Fruit fly (Drosophila melanogaster) whole organism, embryonic: ENCODE measurements around the gene Srg3.

Source experiments
- Ada2b ChIP-seq: fragments of 200-800 bp; sonication (Bioruptor generic); IDR thresholded peaks from 2 replicates; pipeline ENCODE4 v1.3.6; 2022; ENCODE audit warnings: missing biosample characterization, missing genetic modification characterization
- Atf-2 ChIP-seq: fragments of 200-800 bp; sonication (Bioruptor generic); optimal IDR thresholded peaks from 2 replicates; lab custom pipeline; 2016; ENCODE audit warnings: missing biosample characterization, missing genetic modification characterization
- BEAF-32 ChIP-seq: fragments of 200-800 bp; sonication (Bioruptor generic); optimal IDR thresholded peaks from 3 replicates; lab custom pipeline; 2017; ENCODE audit warnings: missing biosample characterization, missing genetic modification characterization, mild to moderate bottlenecking, moderate library complexity, missing genetic modification reagents
- C15 ChIP-seq: fragments of 200-800 bp; sonication (Bioruptor generic); IDR thresholded peaks from 3 replicates; pipeline ENCODE4 v1.3.6; 2022; ENCODE audit warnings: missing biosample characterization, missing genetic modification characterization
- CG10366 ChIP-seq: fragments of 200-800 bp; sonication (Bioruptor generic); IDR thresholded peaks from 2 replicates; pipeline ENCODE4 v1.3.6; 2022; ENCODE audit warnings: missing biosample characterization, missing genetic modification characterization
- CG10543 ChIP-seq: fragments of 200-800 bp; sonication (Bioruptor generic); optimal IDR thresholded peaks from 3 replicates; lab custom pipeline; 2017; ENCODE audit warnings: missing biosample characterization, mild to moderate bottlenecking, missing genetic modification characterization, moderate library complexity
- CG10565 ChIP-seq: fragments of 200-800 bp; sonication (Bioruptor generic); optimal IDR thresholded peaks from 3 replicates; lab custom pipeline; 2016; ENCODE audit warnings: missing biosample characterization, mild to moderate bottlenecking, missing genetic modification characterization
- CG12071 ChIP-seq: fragments of 200-800 bp; sonication (Bioruptor generic); optimal IDR thresholded peaks from 3 replicates; lab custom pipeline; 2018; ENCODE audit warnings: missing biosample characterization, mild to moderate bottlenecking, missing genetic modification characterization
- CG12391 ChIP-seq: fragments of 200-800 bp; sonication (Bioruptor generic); optimal IDR thresholded peaks from 3 replicates; lab custom pipeline; 2018; ENCODE audit warnings: missing biosample characterization, mild to moderate bottlenecking, missing genetic modification characterization, moderate library complexity
- CG12942 ChIP-seq: fragments of 200-800 bp; sonication (Bioruptor generic); optimal IDR thresholded peaks from 3 replicates; lab custom pipeline; 2016; ENCODE audit warnings: missing biosample characterization, missing genetic modification characterization
- CG13287 ChIP-seq: fragments of 200-800 bp; sonication (Bioruptor generic); IDR thresholded peaks from 2 replicates; pipeline ENCODE4 v1.3.6; 2022; ENCODE audit warnings: missing biosample characterization, missing genetic modification characterization; ENCODE audit not compliant: partially characterized antibody
- CG15073 ChIP-seq: fragments of 200-800 bp; sonication (Bioruptor generic); optimal IDR thresholded peaks from 2 replicates; lab custom pipeline; 2016; ENCODE audit warnings: missing biosample characterization, missing genetic modification characterization
- CG16863 ChIP-seq: fragments of 200-800 bp; sonication (Bioruptor generic); optimal IDR thresholded peaks from 3 replicates; lab custom pipeline; 2016; ENCODE audit warnings: missing biosample characterization, missing genetic modification characterization
- CG17186 ChIP-seq: fragments of 200-800 bp; sonication (Bioruptor generic); optimal IDR thresholded peaks from 3 replicates; lab custom pipeline; 2017; ENCODE audit warnings: missing biosample characterization, missing genetic modification reagents, missing genetic modification characterization
- CG17361 ChIP-seq: fragments of 200-800 bp; sonication (Bioruptor generic); IDR thresholded peaks from 3 replicates; pipeline ENCODE4 v1.3.6; 2022; ENCODE audit warnings: missing biosample characterization, missing genetic modification characterization
- CG17912 ChIP-seq: fragments of 200-800 bp; sonication (Bioruptor generic); optimal IDR thresholded peaks from 2 replicates; lab custom pipeline; 2018; ENCODE audit warnings: missing biosample characterization, mild to moderate bottlenecking, missing genetic modification characterization
- CG30020 ChIP-seq: fragments of 200-800 bp; optimal IDR thresholded peaks from 2 replicates; lab custom pipeline; 2019; ENCODE audit warnings: missing biosample characterization, mild to moderate bottlenecking, missing genetic modification characterization, moderate library complexity
- CG31441 ChIP-seq: fragments of 200-800 bp; sonication (Bioruptor generic); IDR thresholded peaks from 2 replicates; pipeline ENCODE4 v1.3.6; 2022; ENCODE audit warnings: missing biosample characterization, missing genetic modification characterization
- CG3995 ChIP-seq: fragments of 200-800 bp; sonication (Bioruptor generic); optimal IDR thresholded peaks from 3 replicates; lab custom pipeline; 2016; ENCODE audit warnings: missing biosample characterization, missing genetic modification characterization
- CG4424 ChIP-seq: fragments of 200-800 bp; sonication (Bioruptor generic); optimal IDR thresholded peaks from 3 replicates; lab custom pipeline; 2016; ENCODE audit warnings: missing biosample characterization, missing genetic modification characterization
- CG4730 ChIP-seq: fragments of 200-800 bp; sonication (Bioruptor generic); IDR thresholded peaks from 2 replicates; pipeline ENCODE4 v1.3.6; 2022; ENCODE audit warnings: missing biosample characterization, missing genetic modification characterization
- CG5180 ChIP-seq: fragments of 200-800 bp; sonication (Bioruptor generic); optimal IDR thresholded peaks from 3 replicates; lab custom pipeline; 2017; ENCODE audit warnings: missing biosample characterization, missing genetic modification characterization, mild to moderate bottlenecking, moderate library complexity, missing genetic modification reagents
- CG6813 ChIP-seq: fragments of 200-800 bp; sonication (Bioruptor generic); optimal IDR thresholded peaks from 2 replicates; lab custom pipeline; 2017; ENCODE audit warnings: missing biosample characterization, missing genetic modification characterization, mild to moderate bottlenecking, moderate library complexity, missing genetic modification reagents
- CG7839 ChIP-seq: fragments of 200-800 bp; sonication (Bioruptor generic); optimal IDR thresholded peaks from 3 replicates; lab custom pipeline; 2018; ENCODE audit warnings: missing biosample characterization, mild to moderate bottlenecking, missing genetic modification characterization, moderate library complexity
- Dbx ChIP-seq: fragments of 200-800 bp; sonication (Bioruptor generic); IDR thresholded peaks from 3 replicates; pipeline ENCODE4 v1.3.6; 2022; ENCODE audit warnings: missing biosample characterization, missing genetic modification characterization
- Dip3 ChIP-seq: fragments of 200-800 bp; sonication (Bioruptor generic); optimal IDR thresholded peaks from 3 replicates; lab custom pipeline; 2016; ENCODE audit warnings: missing biosample characterization, missing genetic modification characterization
- ERR ChIP-seq: fragments of 200-800 bp; sonication (Bioruptor generic); optimal IDR thresholded peaks from 2 replicates; lab custom pipeline; 2016; ENCODE audit warnings: missing biosample characterization, missing genetic modification characterization
- Gug ChIP-seq: fragments of 200-800 bp; sonication (Bioruptor generic); IDR thresholded peaks from 4 replicates; pipeline ENCODE4 v1.3.6; 2022; ENCODE audit warnings: missing biosample characterization, missing genetic modification characterization
- HLH54F ChIP-seq: fragments of 200-800 bp; sonication (Bioruptor generic); optimal IDR thresholded peaks from 3 replicates; lab custom pipeline; 2016; ENCODE audit warnings: missing biosample characterization, missing genetic modification characterization
- NC2α ChIP-seq: fragments of 200-800 bp; sonication (Bioruptor generic); optimal IDR thresholded peaks from 2 replicates; lab custom pipeline; 2016; ENCODE audit warnings: missing biosample characterization, missing genetic modification characterization
- Scr ChIP-seq: fragments of 200-800 bp; sonication (Bioruptor generic); IDR thresholded peaks from 2 replicates; pipeline ENCODE4 v1.3.6; 2022; ENCODE audit warnings: missing biosample characterization, missing genetic modification characterization; ENCODE audit not compliant: partially characterized antibody
- Six4 ChIP-seq: fragments of 200-800 bp; sonication (Bioruptor generic); optimal IDR thresholded peaks from 2 replicates; lab custom pipeline; 2016; ENCODE audit warnings: missing biosample characterization, missing genetic modification characterization
- Sry-β ChIP-seq: fragments of 200-800 bp; sonication (Bioruptor generic); optimal IDR thresholded peaks from 2 replicates; lab custom pipeline; 2018; ENCODE audit warnings: missing biosample characterization, mild to moderate bottlenecking, missing genetic modification characterization, moderate library complexity
- Trl ChIP-seq, 3 experiments: fragments of >200 bp in 2 of 3; fragments of 200-800 bp in 1 of 3; sonication (Bioruptor generic) in 1 of 3; optimal IDR thresholded peaks; 2 replicates in 1 of 3; 3 replicates in 2 of 3; lab custom pipeline; 2016 to 2017; ENCODE audit warnings: missing biosample characterization in 1 of 3, missing genetic modification characterization in 1 of 3
- ab ChIP-seq: fragments of 200-800 bp; sonication (Bioruptor generic); optimal IDR thresholded peaks from 2 replicates; lab custom pipeline; 2016; ENCODE audit warnings: missing biosample characterization, missing genetic modification characterization
- ato ChIP-seq: fragments of 200-800 bp; sonication (Bioruptor generic); IDR thresholded peaks from 2 replicates; pipeline ENCODE4 v1.3.6; 2022; ENCODE audit warnings: missing biosample characterization, missing genetic modification characterization; ENCODE audit not compliant: partially characterized antibody
- chinmo ChIP-seq: fragments of 200-800 bp; sonication (Bioruptor generic); IDR thresholded peaks from 4 replicates; pipeline ENCODE4 v1.3.6; 2022; ENCODE audit warnings: missing biosample characterization, missing genetic modification characterization; ENCODE audit not compliant: partially characterized antibody
- corto ChIP-seq: fragments of 200-800 bp; sonication (Bioruptor generic); optimal IDR thresholded peaks from 2 replicates; lab custom pipeline; 2016; ENCODE audit warnings: missing biosample characterization, mild to moderate bottlenecking, missing genetic modification characterization, moderate library complexity
- crol ChIP-seq: fragments of 200-800 bp; sonication (Bioruptor generic); IDR thresholded peaks from 2 replicates; pipeline ENCODE4 v1.3.6; 2022; ENCODE audit warnings: missing biosample characterization, missing genetic modification characterization
- disco-r ChIP-seq: fragments of 200-800 bp; sonication (Bioruptor generic); optimal IDR thresholded peaks from 2 replicates; lab custom pipeline; 2016; ENCODE audit warnings: missing biosample characterization, missing genetic modification characterization
- exex ChIP-seq: fragments of 200-800 bp; sonication (Bioruptor generic); optimal IDR thresholded peaks from 4 replicates; lab custom pipeline; 2018; ENCODE audit warnings: missing biosample characterization, mild to moderate bottlenecking, missing genetic modification characterization, moderate library complexity
- ftz-f1 ChIP-seq: fragments of 200-800 bp; sonication (Bioruptor generic); optimal IDR thresholded peaks from 2 replicates; lab custom pipeline; 2016; ENCODE audit warnings: missing biosample characterization, missing genetic modification characterization
- gro ChIP-seq: fragments of 200-800 bp; sonication (Bioruptor generic); optimal IDR thresholded peaks from 2 replicates; lab custom pipeline; 2016; ENCODE audit warnings: missing biosample characterization, missing genetic modification characterization
- inv ChIP-seq: fragments of 200-800 bp; sonication (Bioruptor generic); IDR thresholded peaks from 2 replicates; pipeline ENCODE4 v1.3.6; 2022; ENCODE audit warnings: missing biosample characterization, missing genetic modification characterization; ENCODE audit not compliant: partially characterized antibody
- nau ChIP-seq: fragments of 200-800 bp; sonication (Bioruptor generic); optimal IDR thresholded peaks from 3 replicates; lab custom pipeline; 2017; ENCODE audit warnings: missing biosample characterization, mild to moderate bottlenecking, missing genetic modification characterization, missing genetic modification reagents
- pnt ChIP-seq: fragments of 200-800 bp; sonication (Bioruptor generic); optimal IDR thresholded peaks from 3 replicates; lab custom pipeline; 2016; ENCODE audit warnings: missing biosample characterization, missing genetic modification characterization
- so ChIP-seq: fragments of 200-800 bp; sonication (Bioruptor generic); IDR thresholded peaks from 3 replicates; pipeline ENCODE4 v1.3.6; 2022; ENCODE audit warnings: missing biosample characterization, missing genetic modification characterization
- zen ChIP-seq: fragments of 200-800 bp; sonication (Bioruptor generic); optimal IDR thresholded peaks from 3 replicates; lab custom pipeline; 2018; ENCODE audit warnings: missing biosample characterization, mild to moderate bottlenecking, missing genetic modification characterization, moderate library complexity

Srg3 gene

dm6 chr3L:9399013-9399750, 43.9 kb upstream of the Srg3 start, which contains the start of gene CG4080 (continued):
- peak; percentile 86 for TF ChIP-seq BEAF-32 (GFP tag; lab: Kevin White, UChicago)
- TF ChIP-seq gro, result no peak
- TF ChIP-seq so, result 0 out of 3 replicates have a peak, but pooled peaks have one; percentile 45
- peak; percentile 8 for TF ChIP-seq CG4424
- no peak for TF ChIP-seq Ada2b
- no peak for TF ChIP-seq CG6813 (GFP tag; lab: Kevin White, UChicago)
- peak; percentile 8 for TF ChIP-seq disco-r (GFP tag; lab: Kevin White, UChicago)
- TF ChIP-seq ato (GFP tag; lab: Robert Waterston, UW), result 0 out of 2 replicates have a peak, but pooled peaks have one; percentile 14
- 0 out of 2 replicates have a peak, but pooled peaks have one; percentile 44 for TF ChIP-seq CG31441 (GFP tag; lab: Robert Waterston, UW)
- TF ChIP-seq exex (tag; lab: Kevin White, UChicago), result peak; percentile 1
- no peak for TF ChIP-seq CG4730 (GFP tag; lab: Robert Waterston, UW)
- TF ChIP-seq Sry-β (GFP tag; lab: Kevin White, UChicago), result no peak
- TF ChIP-seq CG30020 (tag; lab: Kevin White, UChicago), result peak; percentile 60
- peak; percentile 90 for TF ChIP-seq Scr (GFP tag; lab: Robert Waterston, UW)
- no peak for TF ChIP-seq Atf-2 (GFP tag; lab: Kevin White, UChicago)
- TF ChIP-seq CG13287 (GFP tag; lab: Robert Waterston, UW), result peak; percentile 88
- TF ChIP-seq CG16863, result no peak
- no peak for TF ChIP-seq Gug
- TF ChIP-seq Dip3 (GFP tag; lab: Kevin White, UChicago), result peak; percentile 23
- TF ChIP-seq nau (GFP tag; lab: Kevin White, UChicago), result no peak
- peak; percentile 9 for TF ChIP-seq pnt (GFP tag; lab: Kevin White, UChicago)
- peak; percentile 73 for TF ChIP-seq inv (GFP tag; lab: Robert Waterston, UW)
- peak; percentile 29; the same call in 1 of the 3 replicates for TF ChIP-seq Dbx (GFP tag; lab: Robert Waterston, UW)
- no peak for TF ChIP-seq CG10565 (GFP tag; lab: Kevin White, UChicago)
- no peak for TF ChIP-seq CG15073 (GFP tag; lab: Kevin White, UChicago)
- TF ChIP-seq C15, result no peak
- TF ChIP-seq CG3995 (GFP tag; lab: Kevin White, UChicago), result no peak
- no peak for TF ChIP-seq NC2α (GFP tag; lab: Kevin White, UChicago)
- TF ChIP-seq CG12942 (GFP tag; lab: Kevin White, UChicago), result no peak
- no peak for TF ChIP-seq Six4 (GFP tag; lab: Kevin White, UChicago)
- no peak for TF ChIP-seq CG5180 (GFP tag; lab: Kevin White, UChicago)
- TF ChIP-seq ab (GFP tag; lab: Kevin White, UChicago), result no peak
- peak; percentile 39; the same call in 1 of the 3 replicates for TF ChIP-seq CG17361 (GFP tag; lab: Robert Waterston, UW)
- TF ChIP-seq crol (GFP tag; lab: Robert Waterston, UW), result no peak
- TF ChIP-seq zen (tag; lab: Kevin White, UChicago), result peak; percentile 26
- TF ChIP-seq CG17186 (GFP tag; lab: Kevin White, UChicago), result no peak
- TF ChIP-seq ERR (GFP tag; lab: Kevin White, UChicago), result no peak
- peak; percentile 33 for TF ChIP-seq CG10543 (GFP tag; lab: Kevin White, UChicago)
- TF ChIP-seq CG17912, result peak; percentile 34
- TF ChIP-seq CG10366 (GFP tag; lab: Robert Waterston, UW), result no peak
- no peak for TF ChIP-seq HLH54F (GFP tag; lab: Kevin White, UChicago)
- TF ChIP-seq chinmo, result peak; percentile 57; the same call in 1 of the 4 replicates
- no peak for TF ChIP-seq CG12071 (GFP tag; lab: Kevin White, UChicago)
- TF ChIP-seq corto, result peak; percentile 32
- TF ChIP-seq ftz-f1 (GFP tag; lab: Kevin White, UChicago), result no peak
- no peak for TF ChIP-seq Trl (optimal IDR thresholded peaks at IDR 0.05; lab: Kevin White, UChicago)
- no peak for TF ChIP-seq Trl (GFP tag; optimal IDR thresholded peaks at IDR 0.05; lab: Kevin White, UChicago)
- TF ChIP-seq CG7839, result peak; percentile 15
- TF ChIP-seq CG12391 (tag; lab: Kevin White, UChicago), result peak; percentile 84
